Fruit fly (Drosophila melanogaster): ENCODE data around the gene Stip1.

Stip1 gene

DNA sequence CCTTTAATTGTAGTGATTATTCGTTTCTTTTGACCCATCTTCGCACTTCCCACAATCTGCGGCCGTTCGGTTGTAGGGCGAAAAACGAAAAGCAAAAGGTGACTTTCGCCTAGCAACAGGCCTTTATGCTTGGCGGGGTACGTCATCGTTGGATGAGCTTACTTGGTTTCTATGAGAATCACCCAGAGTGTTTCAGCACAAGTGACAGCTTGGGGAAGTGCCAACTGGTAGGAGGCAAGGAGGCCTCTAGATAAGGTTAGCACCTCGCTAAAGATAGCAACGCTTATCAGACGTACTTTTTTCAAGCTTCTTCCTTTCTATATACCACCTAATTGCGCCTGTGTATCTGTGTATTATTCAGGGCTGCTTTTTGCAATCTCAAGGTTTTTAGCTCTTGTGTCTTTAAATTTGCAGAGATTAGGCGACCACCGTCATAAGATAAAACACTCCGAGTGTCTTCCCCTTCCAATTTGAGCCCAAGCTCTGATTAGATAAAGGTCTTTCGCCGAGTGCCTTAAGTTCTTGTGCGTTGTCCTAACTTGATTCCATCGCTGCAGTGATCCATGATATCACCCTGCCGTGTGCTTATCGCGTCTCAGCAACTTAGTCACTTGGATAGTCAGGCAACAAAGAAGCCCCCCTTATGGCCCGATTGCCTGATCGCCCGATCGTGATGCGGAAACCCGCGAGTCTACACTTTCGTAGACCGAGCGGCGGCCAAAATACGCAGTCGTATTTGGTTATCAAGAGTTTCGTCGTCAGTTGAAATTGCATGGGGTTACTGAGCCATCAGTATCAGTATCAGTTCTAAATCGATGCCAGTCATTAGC, 6.2 kb downstream of the Stip1 start:
- TF ChIP-seq pad (GFP tag; optimal IDR thresholded peaks at IDR 0.05) (peak; percentile 55), cnc (optimal IDR thresholded peaks at IDR 0.05) (no peak), CG7045 (GFP tag; optimal IDR thresholded peaks at IDR 0.05) (no peak), CG1620 (GFP tag; optimal IDR thresholded peaks at IDR 0.05) (no peak), tj (GFP tag; optimal IDR thresholded peaks at IDR 0.05) (no peak), cic (GFP tag; optimal IDR thresholded peaks at IDR 0.05) (peak; percentile 64), CG12768 (GFP tag; optimal IDR thresholded peaks at IDR 0.05) (no peak), CG7101 (tag; optimal IDR thresholded peaks at IDR 0.05) (no peak), CG5204 (GFP tag; optimal IDR thresholded peaks at IDR 0.05) (no peak), Mnt (GFP tag; optimal IDR thresholded peaks at IDR 0.05) (no peak), CG14711 (tag; optimal IDR thresholded peaks at IDR 0.05) (no peak), bab1 (GFP tag; optimal IDR thresholded peaks at IDR 0.05) (no peak)

DNA sequence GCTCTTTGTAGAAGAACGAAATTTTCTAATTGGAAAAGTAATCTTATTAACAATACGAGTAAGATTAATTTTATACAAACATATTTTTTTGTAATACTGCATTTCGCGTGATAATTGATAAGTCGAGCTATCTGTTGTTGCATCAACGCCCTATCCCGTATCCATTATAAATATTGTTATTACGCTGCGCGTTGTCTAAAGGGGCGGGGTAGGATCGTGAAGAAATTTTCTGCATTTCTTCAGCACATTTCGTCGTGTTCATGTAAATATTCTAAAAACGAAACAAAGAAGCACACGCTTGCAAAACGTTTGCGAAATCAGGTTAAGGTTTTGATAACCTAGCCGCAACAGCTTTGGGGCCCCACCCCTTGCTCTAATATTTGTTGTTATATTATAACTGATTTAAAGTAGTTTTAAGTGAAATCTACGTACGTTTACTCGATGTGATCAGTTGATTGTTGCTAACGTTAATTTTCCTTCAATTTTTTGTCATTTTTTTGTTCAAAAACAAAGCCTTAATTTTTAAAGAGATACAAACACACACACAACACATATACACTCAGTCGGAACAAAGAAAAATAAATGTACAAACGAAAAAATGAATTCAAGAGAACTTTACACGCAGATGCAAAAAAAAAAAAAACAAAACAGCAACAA, 8.5 kb downstream of the Stip1 start:
- peak; percentile 94 for TF ChIP-seq kay (GFP tag; ENCODE audit: borderline replicate concordance)
- TF ChIP-seq ovo (GFP tag; optimal IDR thresholded peaks at IDR 0.05): no peak
- peak; percentile 66 for TF ChIP-seq tj (GFP tag; optimal IDR thresholded peaks at IDR 0.05)

DNA sequence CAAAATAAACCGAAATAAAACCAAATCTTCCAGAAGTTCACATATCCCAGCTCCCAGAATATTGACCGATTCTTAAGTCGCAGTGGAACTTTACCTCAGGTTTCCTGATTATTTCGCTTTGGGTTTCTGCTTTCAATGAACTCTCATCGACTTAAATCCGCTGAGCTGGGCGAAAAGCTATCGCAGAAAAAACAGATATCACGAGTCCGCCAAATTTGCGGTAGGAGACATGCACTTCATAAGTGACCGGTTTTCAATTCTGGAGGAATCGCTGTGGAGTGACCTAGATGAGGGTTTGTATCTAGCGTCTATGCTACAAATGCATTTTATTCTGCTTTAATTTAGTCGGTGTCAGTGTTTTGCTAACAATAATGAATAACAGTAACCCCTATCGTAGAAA, 10.3 kb downstream of the Stip1 start:
- TF ChIP-seq cnc (optimal IDR thresholded peaks at IDR 0.05): no peak
- TF ChIP-seq CG11617 (GFP tag; optimal IDR thresholded peaks at IDR 0.05): no peak
- TF ChIP-seq ovo (GFP tag; optimal IDR thresholded peaks at IDR 0.05): no peak
- no peak for TF ChIP-seq cic (GFP tag; optimal IDR thresholded peaks at IDR 0.05)
- TF ChIP-seq tj (GFP tag; optimal IDR thresholded peaks at IDR 0.05): peak; percentile 92
- no peak for TF ChIP-seq pad (GFP tag; optimal IDR thresholded peaks at IDR 0.05)
- TF ChIP-seq CG14711 (tag; optimal IDR thresholded peaks at IDR 0.05): no peak

DNA sequence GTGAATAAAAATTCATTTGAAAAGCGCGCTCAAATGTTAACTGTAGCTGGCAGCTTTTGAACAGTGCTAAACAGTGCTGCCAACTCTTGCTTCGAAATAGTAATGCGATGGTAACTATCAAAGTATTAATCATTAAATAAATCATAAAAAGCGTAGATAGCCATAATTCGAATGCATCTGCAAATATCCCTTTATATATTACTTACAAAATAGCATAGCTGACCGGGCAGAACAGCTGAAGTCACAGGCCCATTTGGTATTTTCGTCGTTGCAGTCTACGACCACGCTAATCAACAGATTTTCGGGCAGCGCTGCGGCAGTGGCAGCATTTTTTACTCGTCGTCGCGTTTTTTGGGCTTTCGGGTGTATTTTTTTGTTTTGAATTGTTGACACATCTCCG, 10.7 kb downstream of the Stip1 start, which contains the start of gene Plc21C:
Gene Plc21C, plus strand, starts transcription at position 290 of the 400 bp plus-strand sequence.
- TF ChIP-seq toe (GFP tag; optimal IDR thresholded peaks at IDR 0.05) (peak; percentile 79), CG7045 (GFP tag; optimal IDR thresholded peaks at IDR 0.05) (peak; percentile 4), bab1 (GFP tag; optimal IDR thresholded peaks at IDR 0.05) (peak; percentile 75), Crg-1 (GFP tag; optimal IDR thresholded peaks at IDR 0.05) (peak; percentile 22), CG1620 (GFP tag; optimal IDR thresholded peaks at IDR 0.05) (peak; percentile 74), ovo (GFP tag; optimal IDR thresholded peaks at IDR 0.05) (peak; percentile 82), CG5204 (GFP tag; optimal IDR thresholded peaks at IDR 0.05) (no peak), CG11617 (GFP tag; optimal IDR thresholded peaks at IDR 0.05) (peak; percentile 24), Clk (GFP tag; optimal IDR thresholded peaks at IDR 0.05) (no peak), cic (GFP tag; optimal IDR thresholded peaks at IDR 0.05) (peak; percentile 35), pad (GFP tag; optimal IDR thresholded peaks at IDR 0.05) (peak; percentile 28), cnc (optimal IDR thresholded peaks at IDR 0.05) (no peak), CG14711 (tag; optimal IDR thresholded peaks at IDR 0.05) (peak; percentile 45), Mnt (GFP tag; optimal IDR thresholded peaks at IDR 0.05) (peak; percentile 43), tj (GFP tag; optimal IDR thresholded peaks at IDR 0.05) (no peak), CG12768 (GFP tag; optimal IDR thresholded peaks at IDR 0.05) (no peak), CG33017 (tag; optimal IDR thresholded peaks at IDR 0.05) (peak; percentile 45), Hr96 (GFP tag; optimal IDR thresholded peaks at IDR 0.05) (no peak), kay (GFP tag; ENCODE audit: borderline replicate concordance) (no peak), CG7101 (tag; optimal IDR thresholded peaks at IDR 0.05) (peak; percentile 16)

DNA sequence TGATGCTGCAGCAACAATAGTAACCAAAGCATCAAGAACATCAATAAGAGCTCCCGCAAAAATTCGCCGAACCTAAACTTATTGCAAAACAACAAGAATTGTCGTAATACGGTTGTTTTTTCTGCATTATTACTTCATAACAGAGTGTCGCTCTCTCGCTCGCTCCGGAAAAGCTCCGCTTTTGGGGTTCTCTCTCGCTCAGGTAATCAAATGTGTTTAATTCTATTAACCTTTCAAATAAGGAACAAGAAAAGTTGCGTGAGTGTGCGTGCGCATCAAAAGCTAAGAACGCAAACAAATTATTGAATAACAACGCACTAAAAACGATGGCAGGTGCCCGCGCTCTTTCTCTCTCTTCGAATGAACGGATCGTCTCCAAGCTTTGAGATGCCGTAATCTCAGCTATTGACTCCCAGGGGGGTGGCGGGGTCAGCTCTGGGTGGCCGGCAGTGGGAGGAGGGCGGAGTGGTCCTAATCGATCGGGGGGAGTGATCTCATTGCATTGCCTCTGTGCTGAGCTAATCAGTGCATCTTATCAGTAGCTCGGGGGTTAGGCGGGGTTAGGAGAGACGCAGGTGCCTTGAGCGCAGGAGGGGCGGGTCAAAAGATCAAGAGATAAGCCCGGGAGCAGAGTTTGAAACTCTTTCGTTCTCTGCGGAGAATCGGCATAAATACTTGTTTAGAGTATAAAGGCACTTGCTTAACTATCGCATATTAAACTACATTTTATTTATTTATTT, 11.4 kb downstream of the Stip1 start:
- TF ChIP-seq cic (GFP tag; optimal IDR thresholded peaks at IDR 0.05) (peak; percentile 33), kay (GFP tag; ENCODE audit: borderline replicate concordance) (no peak), ovo (GFP tag; optimal IDR thresholded peaks at IDR 0.05) (peak; percentile 41), pad (GFP tag; optimal IDR thresholded peaks at IDR 0.05) (peak; percentile 39)

DNA sequence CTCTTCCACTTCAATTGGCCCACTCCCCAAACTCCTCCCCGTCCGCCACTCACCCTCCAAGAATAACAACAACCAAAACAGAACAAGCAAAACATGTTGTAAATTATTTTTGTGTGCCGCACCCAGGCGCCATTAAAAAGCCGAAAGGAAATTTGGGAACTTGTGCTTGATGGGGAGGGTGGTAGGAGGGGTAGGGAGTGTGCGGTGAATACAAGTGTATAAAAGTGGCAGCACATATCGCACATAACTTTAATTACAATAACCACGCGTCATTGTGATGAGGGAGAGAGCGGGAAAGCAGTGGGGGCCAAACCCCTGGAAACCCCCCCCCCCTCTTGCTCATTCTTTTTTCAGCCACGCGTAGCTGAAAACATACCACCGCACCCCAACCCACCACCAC, 12.2 kb downstream of the Stip1 start:
- TF ChIP-seq Crg-1 (GFP tag; optimal IDR thresholded peaks at IDR 0.05): no peak
- no peak for TF ChIP-seq ovo (GFP tag; optimal IDR thresholded peaks at IDR 0.05)
- TF ChIP-seq CG12768 (GFP tag; optimal IDR thresholded peaks at IDR 0.05): no peak
- no peak for TF ChIP-seq CG1620 (GFP tag; optimal IDR thresholded peaks at IDR 0.05)
- no peak for TF ChIP-seq Hr96 (GFP tag; optimal IDR thresholded peaks at IDR 0.05)
- TF ChIP-seq kay (GFP tag; ENCODE audit: borderline replicate concordance): no peak
- TF ChIP-seq tj (GFP tag; optimal IDR thresholded peaks at IDR 0.05): no peak
- no peak for TF ChIP-seq cic (GFP tag; optimal IDR thresholded peaks at IDR 0.05)
- no peak for TF ChIP-seq Mnt (GFP tag; optimal IDR thresholded peaks at IDR 0.05)
- TF ChIP-seq CG33017 (tag; optimal IDR thresholded peaks at IDR 0.05): no peak
- TF ChIP-seq toe (GFP tag; optimal IDR thresholded peaks at IDR 0.05): no peak

All from whole organism, adult.